Fruit fly (Drosophila melanogaster) whole organism, embryonic: Measurements from ENCODE around the gene CG2772.

Experiments used
- Bgb ChIP-seq: fragments of 200-800 bp; sonication (Bioruptor generic); IDR thresholded peaks from 2 replicates; pipeline ENCODE4 v1.3.6; 2022; ENCODE audit warnings: missing biosample characterization, missing genetic modification characterization; ENCODE audit not compliant: partially characterized antibody
- CG11085 ChIP-seq: fragments of 200-800 bp; sonication (Bioruptor generic); IDR thresholded peaks from 2 replicates; pipeline ENCODE4 v1.3.6; 2022; ENCODE audit warnings: missing biosample characterization, missing genetic modification characterization
- CG12155 ChIP-seq: fragments of 200-800 bp; sonication (Bioruptor generic); optimal IDR thresholded peaks from 3 replicates; lab custom pipeline; 2016; ENCODE audit warnings: missing biosample characterization, missing genetic modification characterization
- CG12219 ChIP-seq: fragments of 200-800 bp; sonication (Bioruptor generic); optimal IDR thresholded peaks from 3 replicates; lab custom pipeline; 2018; ENCODE audit warnings: missing biosample characterization, mild to moderate bottlenecking, missing genetic modification characterization
- CG1529 ChIP-seq: fragments of 200-800 bp; sonication (Bioruptor generic); optimal IDR thresholded peaks from 3 replicates; lab custom pipeline; 2018; ENCODE audit warnings: missing biosample characterization, missing genetic modification characterization
- CG30020 ChIP-seq: fragments of 200-800 bp; optimal IDR thresholded peaks from 2 replicates; lab custom pipeline; 2019; ENCODE audit warnings: missing biosample characterization, mild to moderate bottlenecking, missing genetic modification characterization, moderate library complexity
- CG32772 ChIP-seq: fragments of 200-800 bp; sonication (Bioruptor generic); IDR thresholded peaks from 2 replicates; pipeline ENCODE4 v1.3.6; 2022; ENCODE audit warnings: missing biosample characterization, missing genetic modification characterization
- CG3407 ChIP-seq: fragments of 200-800 bp; sonication (Bioruptor generic); optimal IDR thresholded peaks from 2 replicates; lab custom pipeline; 2018; ENCODE audit warnings: missing biosample characterization, mild to moderate bottlenecking, missing genetic modification characterization
- CG34224 ChIP-seq: fragments of 200-800 bp; sonication (Bioruptor generic); IDR thresholded peaks from 3 replicates; pipeline ENCODE4 v1.3.6; 2022; ENCODE audit warnings: missing biosample characterization, missing genetic modification characterization; ENCODE audit not compliant: partially characterized antibody
- CG34422 ChIP-seq: fragments of 200-800 bp; sonication (Bioruptor generic); IDR thresholded peaks from 3 replicates; pipeline ENCODE4 v1.3.6; 2022; ENCODE audit warnings: missing biosample characterization, missing genetic modification characterization
- CG3995 ChIP-seq: fragments of 200-800 bp; sonication (Bioruptor generic); optimal IDR thresholded peaks from 3 replicates; lab custom pipeline; 2016; ENCODE audit warnings: missing biosample characterization, missing genetic modification characterization
- CG4282 ChIP-seq: fragments of 200-800 bp; sonication (Bioruptor generic); optimal IDR thresholded peaks from 2 replicates; lab custom pipeline; 2016; ENCODE audit warnings: missing biosample characterization, missing genetic modification characterization
- CG4360 ChIP-seq: fragments of 200-800 bp; sonication (Bioruptor generic); IDR thresholded peaks from 2 replicates; pipeline ENCODE4 v1.3.6; 2022; ENCODE audit warnings: missing biosample characterization, missing genetic modification characterization
- CG6654 ChIP-seq: fragments of 200-800 bp; sonication (Bioruptor generic); optimal IDR thresholded peaks from 2 replicates; lab custom pipeline; 2017; ENCODE audit warnings: missing biosample characterization, mild to moderate bottlenecking, missing genetic modification characterization
- CG6813 ChIP-seq: fragments of 200-800 bp; sonication (Bioruptor generic); optimal IDR thresholded peaks from 2 replicates; lab custom pipeline; 2017; ENCODE audit warnings: missing biosample characterization, missing genetic modification characterization, mild to moderate bottlenecking, moderate library complexity, missing genetic modification reagents
- CG9797 ChIP-seq: fragments of 200-800 bp; sonication (Bioruptor generic); optimal IDR thresholded peaks from 3 replicates; lab custom pipeline; 2018; ENCODE audit warnings: missing biosample characterization, mild to moderate bottlenecking, missing genetic modification characterization
- CoRest ChIP-seq: fragments of 200-800 bp; sonication (Bioruptor generic); optimal IDR thresholded peaks from 3 replicates; lab custom pipeline; 2018; ENCODE audit warnings: missing biosample characterization, mild to moderate bottlenecking, missing genetic modification characterization, moderate library complexity
- Deaf1 ChIP-seq: fragments of 200-800 bp; optimal IDR thresholded peaks from 3 replicates; lab custom pipeline; 2019; ENCODE audit warnings: missing biosample characterization, mild to moderate bottlenecking, missing genetic modification characterization, moderate library complexity
- Drgx ChIP-seq: fragments of 200-800 bp; sonication (Bioruptor generic); IDR thresholded peaks from 2 replicates; pipeline ENCODE4 v1.3.6; 2022; ENCODE audit warnings: missing biosample characterization, missing genetic modification characterization
- HLHmδ ChIP-seq: fragments of 200-800 bp; sonication (Bioruptor generic); optimal IDR thresholded peaks from 2 replicates; lab custom pipeline; 2018; ENCODE audit warnings: missing biosample characterization, mild to moderate bottlenecking, missing genetic modification characterization, moderate library complexity
- Lhr ChIP-seq: fragments of 200-800 bp; sonication (Bioruptor generic); optimal IDR thresholded peaks from 3 replicates; lab custom pipeline; 2017; ENCODE audit warnings: mild to moderate bottlenecking, missing biosample characterization, missing genetic modification reagents, missing genetic modification characterization
- MBD-R2 ChIP-seq: fragments of 200-800 bp; sonication (Bioruptor generic); IDR thresholded peaks from 2 replicates; pipeline ENCODE4 v1.3.6; 2022; ENCODE audit warnings: missing biosample characterization, missing genetic modification characterization
- MESR4 ChIP-seq: fragments of 200-800 bp; sonication (Bioruptor generic); optimal IDR thresholded peaks from 2 replicates; lab custom pipeline; 2018; ENCODE audit warnings: missing biosample characterization, mild to moderate bottlenecking, missing genetic modification characterization, moderate library complexity
- NfI ChIP-seq: fragments of 200-800 bp; sonication (Bioruptor generic); optimal IDR thresholded peaks from 3 replicates; lab custom pipeline; 2018; ENCODE audit warnings: missing biosample characterization, mild to moderate bottlenecking, missing genetic modification characterization, moderate library complexity
- Six4 ChIP-seq: fragments of 200-800 bp; sonication (Bioruptor generic); optimal IDR thresholded peaks from 2 replicates; lab custom pipeline; 2016; ENCODE audit warnings: missing biosample characterization, missing genetic modification characterization
- Ssrp ChIP-seq: fragments of 200-800 bp; sonication (Bioruptor generic); optimal IDR thresholded peaks from 2 replicates; lab custom pipeline; 2018; ENCODE audit warnings: missing biosample characterization, mild to moderate bottlenecking, missing genetic modification characterization, moderate library complexity
- YL-1 ChIP-seq: fragments of 200-800 bp; sonication (Bioruptor generic); optimal IDR thresholded peaks from 3 replicates; lab custom pipeline; 2017; ENCODE audit warnings: missing biosample characterization, mild to moderate bottlenecking, missing genetic modification characterization
- ab ChIP-seq: fragments of 200-800 bp; sonication (Bioruptor generic); optimal IDR thresholded peaks from 2 replicates; lab custom pipeline; 2016; ENCODE audit warnings: missing biosample characterization, missing genetic modification characterization
- emc ChIP-seq: fragments of 200-800 bp; sonication (Bioruptor generic); optimal IDR thresholded peaks from 2 replicates; lab custom pipeline; 2016; ENCODE audit warnings: missing biosample characterization, missing genetic modification characterization
- ewg ChIP-seq: fragments of 200-800 bp; sonication (Bioruptor generic); optimal IDR thresholded peaks from 3 replicates; lab custom pipeline; 2017; ENCODE audit warnings: mild to moderate bottlenecking, missing biosample characterization, missing genetic modification reagents, missing genetic modification characterization
- exex ChIP-seq: fragments of 200-800 bp; sonication (Bioruptor generic); optimal IDR thresholded peaks from 4 replicates; lab custom pipeline; 2018; ENCODE audit warnings: missing biosample characterization, mild to moderate bottlenecking, missing genetic modification characterization, moderate library complexity
- fru ChIP-seq: fragments of >200 bp; optimal IDR thresholded peaks from 2 replicates; lab custom pipeline; 2017
- gfzf ChIP-seq: fragments of 200-800 bp; sonication (Bioruptor generic); optimal IDR thresholded peaks from 2 replicates; lab custom pipeline; 2016; ENCODE audit warnings: missing biosample characterization, mild to moderate bottlenecking, missing genetic modification characterization, moderate library complexity
- gsb-n ChIP-seq: fragments of 200-800 bp; sonication (Bioruptor generic); optimal IDR thresholded peaks from 3 replicates; lab custom pipeline; 2018; ENCODE audit warnings: missing biosample characterization, mild to moderate bottlenecking, missing genetic modification characterization
- ham ChIP-seq: fragments of 200-800 bp; sonication (Bioruptor generic); IDR thresholded peaks from 2 replicates; pipeline ENCODE4 v1.3.6; 2022; ENCODE audit warnings: missing biosample characterization, missing genetic modification characterization
- nerfin-1 ChIP-seq: fragments of 200-800 bp; sonication (Bioruptor generic); optimal IDR thresholded peaks from 3 replicates; lab custom pipeline; 2019; ENCODE audit warnings: missing biosample characterization, mild to moderate bottlenecking, missing genetic modification characterization, moderate library complexity
- onecut ChIP-seq: fragments of 200-800 bp; sonication (Bioruptor generic); IDR thresholded peaks from 2 replicates; pipeline ENCODE4 v1.3.6; 2022; ENCODE audit warnings: missing biosample characterization, missing genetic modification characterization
- org-1 ChIP-seq: fragments of 200-800 bp; sonication (Bioruptor generic); optimal IDR thresholded peaks from 2 replicates; lab custom pipeline; 2017; ENCODE audit warnings: missing biosample characterization, missing genetic modification characterization
- p53 ChIP-seq: fragments of 200-800 bp; sonication (Bioruptor generic); optimal IDR thresholded peaks from 2 replicates; lab custom pipeline; 2016; ENCODE audit warnings: missing biosample characterization, missing genetic modification characterization
- pum ChIP-seq: fragments of 200-800 bp; sonication (Bioruptor generic); optimal IDR thresholded peaks from 2 replicates; lab custom pipeline; 2016; ENCODE audit warnings: missing biosample characterization, missing genetic modification characterization
- slbo ChIP-seq: fragments of 200-800 bp; sonication (Bioruptor generic); IDR thresholded peaks from 2 replicates; pipeline ENCODE4 v1.3.6; 2022; ENCODE audit warnings: missing biosample characterization, missing genetic modification characterization
- stwl ChIP-seq: fragments of 200-800 bp; sonication (Bioruptor generic); optimal IDR thresholded peaks from 3 replicates; lab custom pipeline; 2018; ENCODE audit warnings: missing biosample characterization, mild to moderate bottlenecking, missing genetic modification characterization, moderate library complexity
- sug ChIP-seq: fragments of 200-800 bp; optimal IDR thresholded peaks from 2 replicates; lab custom pipeline; 2019; ENCODE audit warnings: missing biosample characterization, mild to moderate bottlenecking, missing genetic modification characterization, moderate library complexity
- toy ChIP-seq: fragments of 200-800 bp; sonication (Bioruptor generic); IDR thresholded peaks from 2 replicates; pipeline ENCODE4 v1.3.6; 2022; ENCODE audit warnings: missing biosample characterization, missing genetic modification characterization
- wdn ChIP-seq: fragments of 200-800 bp; sonication (Bioruptor generic); IDR thresholded peaks from 2 replicates; pipeline ENCODE4 v1.3.6; 2022; ENCODE audit warnings: missing biosample characterization, missing genetic modification characterization
- zen2 ChIP-seq: fragments of 200-800 bp; sonication (Bioruptor generic); IDR thresholded peaks from 3 replicates; pipeline ENCODE4 v1.3.6; 2022; ENCODE audit warnings: missing biosample characterization, missing genetic modification characterization; ENCODE audit not compliant: partially characterized antibody
- zfh1 ChIP-seq: fragments of 200-800 bp; sonication (Bioruptor generic); IDR thresholded peaks from 3 replicates; pipeline ENCODE4 v1.3.6; 2022; ENCODE audit warnings: missing biosample characterization, missing genetic modification characterization

CG2772 gene

dm6 chr2L:3449555-3450320 is 3.9 kb downstream of the CG2772 start, which contains the start of gene Snx1 (continued):
- no peak for TF ChIP-seq CG32772 (GFP tag; lab: Robert Waterston, UW)
- peak; percentile 53 for TF ChIP-seq exex (tag; lab: Kevin White, UChicago)
- no peak for TF ChIP-seq CG4282 (GFP tag; lab: Kevin White, UChicago)
- peak; percentile 51 for TF ChIP-seq YL-1 (GFP tag; lab: Kevin White, UChicago)
- peak; percentile 75 for TF ChIP-seq gfzf (GFP tag; lab: Kevin White, UChicago)
- TF ChIP-seq fru (lab: Kevin White, UChicago) = no peak
- no peak for TF ChIP-seq CG30020 (tag; lab: Kevin White, UChicago)
- no peak for TF ChIP-seq CG6813 (GFP tag; lab: Kevin White, UChicago)
- TF ChIP-seq CG4360 (GFP tag; lab: Robert Waterston, UW) = no peak
- peak; percentile 84 for TF ChIP-seq Deaf1 (tag; lab: Kevin White, UChicago)
- no peak for TF ChIP-seq CG6654
- no peak for TF ChIP-seq pum (GFP tag; lab: Kevin White, UChicago)
- TF ChIP-seq CoRest (tag; lab: Kevin White, UChicago) = peak; percentile 17
- TF ChIP-seq CG34422 (GFP tag; lab: Robert Waterston, UW) = peak; percentile 47; the same call in 1 of the 3 replicates
- TF ChIP-seq emc (GFP tag; lab: Kevin White, UChicago) = no peak
- TF ChIP-seq gsb-n = peak; percentile 67
- no peak for TF ChIP-seq Six4
- no peak for TF ChIP-seq wdn (GFP tag; lab: Robert Waterston, UW)
- no peak for TF ChIP-seq CG12219 (GFP tag; lab: Kevin White, UChicago)
- no peak for TF ChIP-seq Drgx (GFP tag; lab: Robert Waterston, UW)
- TF ChIP-seq nerfin-1 (tag; lab: Kevin White, UChicago) = peak; percentile 31
- no peak for TF ChIP-seq CG3407
- TF ChIP-seq slbo (GFP tag; lab: Robert Waterston, UW) = no peak
- no peak for TF ChIP-seq NfI (GFP tag; lab: Kevin White, UChicago)
- TF ChIP-seq ham (GFP tag; lab: Robert Waterston, UW) = no peak
- 0 out of 2 replicates have a peak, but pooled peaks have one; percentile 4 for TF ChIP-seq onecut (GFP tag; lab: Robert Waterston, UW)
- TF ChIP-seq CG9797 (GFP tag; lab: Kevin White, UChicago) = peak; percentile 61
- TF ChIP-seq MBD-R2 (GFP tag; lab: Robert Waterston, UW) = peak; percentile 67
- TF ChIP-seq p53 (GFP tag; lab: Kevin White, UChicago) = no peak
- peak; percentile 8; the same call in 1 of the 2 replicates for TF ChIP-seq Bgb (GFP tag; lab: Robert Waterston, UW)
- TF ChIP-seq CG34224 (GFP tag; lab: Robert Waterston, UW) = peak; percentile 20; the same call in 1 of the 3 replicates
- no peak for TF ChIP-seq ab (GFP tag; lab: Kevin White, UChicago)
- TF ChIP-seq CG1529 (GFP tag; lab: Kevin White, UChicago) = no peak
- TF ChIP-seq CG12155 (GFP tag; lab: Kevin White, UChicago) = peak; percentile 18
- peak; percentile 92 for TF ChIP-seq CG3995 (GFP tag; lab: Kevin White, UChicago)
- TF ChIP-seq zfh1 = no peak
- TF ChIP-seq org-1 = no peak
- TF ChIP-seq stwl (tag; lab: Kevin White, UChicago) = peak; percentile 79
- TF ChIP-seq zen2 (GFP tag; lab: Robert Waterston, UW) = no peak
- peak; percentile 54 for TF ChIP-seq MESR4 (GFP tag; lab: Kevin White, UChicago)
- peak; percentile 97 for TF ChIP-seq sug (tag; lab: Kevin White, UChicago)
- peak; percentile 20 for TF ChIP-seq Lhr
- TF ChIP-seq toy (GFP tag; lab: Robert Waterston, UW) = no peak
- TF ChIP-seq HLHmδ (GFP tag; lab: Kevin White, UChicago) = no peak
- TF ChIP-seq ewg = no peak
- no peak for TF ChIP-seq CG11085
- TF ChIP-seq Ssrp (tag; lab: Kevin White, UChicago) = no peak
